Worm (Caenorhabditis elegans) whole organism, midembryonic: ENCODE data around the gene cpna-1.

ENCODE experiments used
- T22C8.4 ChIP-seq: fragments of 200-800 bp; sonication (Bioruptor generic); IDR thresholded peaks from 2 replicates; pipeline ENCODE4 v1.3.6; 2022; ENCODE audit warnings: missing genetic modification characterization, missing compliant biosample characterization
- flt-1 ChIP-seq: fragments of 200-800 bp; sonication (Bioruptor generic); IDR thresholded peaks from 2 replicates; pipeline ENCODE4 v1.3.6; 2022; ENCODE audit warnings: missing genetic modification characterization, missing compliant biosample characterization
- klf-2 ChIP-seq: fragments of 200-800 bp; sonication (Bioruptor generic); conservative IDR thresholded peaks from 2 replicates; pipeline ENCODE4 v1.3.6; 2022; ENCODE audit warnings: missing genetic modification reagents, missing genetic modification characterization, missing compliant biosample characterization
- med-1 ChIP-seq: sonication (generic microtip); optimal IDR thresholded peaks from 2 replicates; lab custom pipeline; 2017; ENCODE audit warnings: missing genetic modification characterization, mild to moderate bottlenecking, missing compliant biosample characterization, antibody characterized with exemption, missing genetic modification reagents; ENCODE audit not compliant: insufficient read depth
- ztf-23 ChIP-seq: fragments of 200-800 bp; sonication (Bioruptor generic); IDR thresholded peaks from 2 replicates; pipeline ENCODE4 v1.3.6; 2022; ENCODE audit warnings: missing genetic modification reagents, missing genetic modification characterization, missing compliant biosample characterization

DNA sequence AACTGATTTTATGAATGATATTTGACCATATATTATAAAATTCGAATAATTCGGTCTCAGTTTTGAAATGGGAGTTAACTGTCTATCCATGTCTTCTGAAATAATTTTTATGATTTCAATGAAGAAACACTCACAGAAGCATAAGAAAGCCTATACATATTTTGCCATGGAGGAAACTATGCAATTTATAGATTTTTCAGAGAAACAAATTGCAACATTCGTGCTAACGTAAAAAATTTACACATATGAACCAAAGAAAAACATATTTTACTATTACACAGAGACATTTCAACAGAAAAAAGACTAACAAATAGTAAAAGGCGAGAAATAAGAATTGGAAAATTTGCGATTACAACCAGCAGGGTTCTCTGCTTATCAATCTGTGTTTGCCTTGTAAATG, 7.6 kb upstream of the cpna-1 start, which contains the start of gene R03H10.7:
- TF ChIP-seq flt-1 (GFP tag; lab: Robert Waterston, UW): no peak
- TF ChIP-seq ztf-23 (GFP tag; lab: Robert Waterston, UW): no peak
- no peak for TF ChIP-seq med-1 (GFP tag; lab: Kevin White, UChicago)
- TF ChIP-seq klf-2 (GFP tag; lab: Robert Waterston, UW): no peak
- no peak for TF ChIP-seq T22C8.4 (GFP tag; lab: Robert Waterston, UW)
